Fruit fly (Drosophila melanogaster): Measurements from ENCODE around the gene CG17376.

- TF ChIP-seq CG8319 (GFP tag; optimal IDR thresholded peaks at IDR 0.05) (no peak), Hr4 (GFP tag; optimal IDR thresholded peaks at IDR 0.05) (no peak), spab (GFP tag; optimal IDR thresholded peaks at IDR 0.05) (no peak), CG11902 (GFP tag; optimal IDR thresholded peaks at IDR 0.05) (no peak), CG11294 (GFP tag; IDR thresholded peaks at IDR 0.05) (no peak), OdsH (GFP tag; optimal IDR thresholded peaks at IDR 0.05) (no peak), CG3032 (tag; optimal IDR thresholded peaks at IDR 0.05) (no peak), CG6808 (GFP tag; optimal IDR thresholded peaks at IDR 0.05) (no peak), Lpt (GFP tag; optimal IDR thresholded peaks at IDR 0.05) (no peak), cyc (GFP tag; optimal IDR thresholded peaks at IDR 0.05) (no peak)
These were observed 1.9 kb downstream of the CG17376 start, which contains the start of the genes nrv2 and CG43610 for dm6 chr2L:6798762-6799246.
